Fruit fly (Drosophila melanogaster): ENCODE results near the gene tna.

Gene tna

DNA sequence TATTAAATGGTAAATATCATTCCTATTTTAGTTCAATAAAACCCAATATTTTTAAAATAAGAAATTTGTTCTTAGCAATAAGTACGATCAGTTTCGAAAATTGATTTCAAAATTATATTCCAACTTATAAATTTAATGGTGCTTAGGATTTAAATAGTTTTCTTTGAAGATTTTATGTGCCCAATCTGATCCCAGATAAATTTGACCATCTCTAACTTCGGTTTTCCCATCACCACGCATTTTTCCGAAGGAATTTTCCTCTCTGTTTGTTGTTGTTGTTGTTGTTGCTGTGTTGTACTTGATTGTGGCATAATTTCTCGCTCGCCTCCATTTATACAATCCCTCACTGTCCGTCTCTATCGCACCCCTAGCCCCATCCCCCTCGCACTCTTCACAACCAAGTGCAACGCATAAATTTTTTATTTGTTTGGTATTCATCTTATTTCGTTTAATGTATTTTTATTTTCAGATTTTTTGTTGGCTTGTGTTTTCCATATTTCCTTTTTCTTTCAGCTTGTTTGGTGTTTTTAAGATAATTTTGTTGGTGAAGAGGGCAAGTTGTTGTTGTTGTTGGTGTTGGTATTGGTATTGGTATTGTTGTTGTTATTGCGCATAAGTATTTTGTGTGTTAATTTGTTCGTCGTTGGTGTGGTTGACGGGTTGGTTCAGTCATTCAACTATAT, 14.4 kb downstream of the tna start:
- TF ChIP-seq psq (GFP tag; optimal IDR thresholded peaks at IDR 0.05) (peak; percentile 60), Hnf4 (GFP tag; optimal IDR thresholded peaks at IDR 0.05) (no peak), Dif (GFP tag; optimal IDR thresholded peaks at IDR 0.05; ENCODE audit: partially characterized antibody) (no peak), dl (GFP tag; optimal IDR thresholded peaks at IDR 0.05; ENCODE audit: insufficient read depth in 1 of 2, partially characterized antibody in 2 of 2) (no peak)

DNA sequence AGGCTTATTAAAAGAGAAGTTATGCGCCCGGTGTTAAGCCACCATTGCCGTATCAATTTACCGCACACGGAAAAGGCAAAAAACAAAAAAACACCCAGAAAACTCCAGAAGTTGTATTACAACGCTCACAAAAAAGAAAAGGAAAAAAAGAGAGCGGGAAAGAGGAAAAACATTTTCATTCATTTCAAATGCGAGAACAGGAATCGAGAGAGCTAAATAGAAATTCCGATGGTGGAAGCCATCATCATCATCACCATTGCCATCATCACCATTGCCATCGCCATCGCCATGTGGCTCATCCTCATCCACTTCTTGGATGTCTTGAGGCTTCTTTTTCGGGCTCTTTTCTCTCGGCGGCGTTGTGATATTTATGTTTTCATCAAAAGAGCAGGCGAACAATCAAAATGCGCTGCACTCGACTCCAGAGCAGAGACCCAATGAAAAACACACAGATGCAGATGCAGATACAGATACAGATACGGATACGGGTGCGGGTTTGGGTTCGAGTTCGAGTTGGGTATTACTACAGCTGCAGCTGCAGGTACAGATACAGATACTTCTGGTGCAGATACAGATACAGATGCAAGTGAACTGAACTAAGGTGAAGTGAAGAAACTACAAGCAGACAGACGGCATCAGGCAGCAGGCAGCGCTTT, 15.9 kb downstream of the tna start:
- TF ChIP-seq Mio (GFP tag; optimal IDR thresholded peaks at IDR 0.05) (no peak), dl (GFP tag; optimal IDR thresholded peaks at IDR 0.05; ENCODE audit: insufficient read depth in 1 of 2, partially characterized antibody in 2 of 2) (peak in 1 of 2 experiments; percentile 19)

DNA sequence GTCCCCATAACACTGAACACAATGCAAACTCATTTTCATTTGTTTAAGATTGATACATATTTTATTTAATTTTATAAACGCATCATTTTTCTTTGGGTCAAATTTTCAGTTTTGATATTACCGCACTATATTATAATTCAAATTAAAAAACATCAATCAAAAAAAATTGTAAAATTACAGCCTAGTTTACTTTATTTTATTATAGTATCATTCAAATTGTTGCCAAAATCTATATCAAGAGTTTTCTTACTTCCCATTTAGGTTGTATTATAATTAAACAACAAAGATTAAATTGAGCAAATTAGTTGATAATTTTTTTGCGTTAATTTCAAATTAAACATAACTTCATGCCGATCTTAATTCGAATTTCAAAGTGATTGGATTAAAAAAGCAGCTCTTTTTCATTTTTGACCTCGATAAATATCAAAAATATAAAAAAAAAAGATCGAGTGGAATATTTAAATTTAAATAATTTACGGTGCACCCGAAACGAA, 16.6 kb downstream of the tna start:
- TF ChIP-seq rgr (GFP tag; optimal IDR thresholded peaks at IDR 0.05) (peak; percentile 53), Hr83 (GFP tag; optimal IDR thresholded peaks at IDR 0.05; ENCODE audit: poor library complexity, severe bottlenecking) (no peak), Rel (GFP tag; optimal IDR thresholded peaks at IDR 0.05) (no peak), Rel (tag; optimal IDR thresholded peaks at IDR 0.05) (no peak), HLH106 (tag; optimal IDR thresholded peaks at IDR 0.05) (peak; percentile 70), Vsx2 (GFP tag; optimal IDR thresholded peaks at IDR 0.05; ENCODE audit: partially characterized antibody) (no peak), Sp1 (GFP tag; optimal IDR thresholded peaks at IDR 0.05) (peak; percentile 73), dmrt93B (GFP tag; optimal IDR thresholded peaks at IDR 0.05) (peak; percentile 46), h (GFP tag; optimal IDR thresholded peaks at IDR 0.05) (peak; percentile 28), foxo (GFP tag; optimal IDR thresholded peaks at IDR 0.05) (peak in 1 of 2 experiments; percentile 70), ey (GFP tag; optimal IDR thresholded peaks at IDR 0.05) (peak; percentile 55), OdsH (GFP tag; optimal IDR thresholded peaks at IDR 0.05) (peak; percentile 28), woc (GFP tag; optimal IDR thresholded peaks at IDR 0.05) (peak; percentile 36), psq (GFP tag; optimal IDR thresholded peaks at IDR 0.05) (peak; percentile 57), GATAd (GFP tag; optimal IDR thresholded peaks at IDR 0.05) (no peak)

- TF ChIP-seq jim (GFP tag; optimal IDR thresholded peaks at IDR 0.05): peak; percentile 72
- TF ChIP-seq ey (GFP tag; optimal IDR thresholded peaks at IDR 0.05): peak; percentile 36
- TF ChIP-seq rgr (GFP tag; optimal IDR thresholded peaks at IDR 0.05): peak; percentile 21
- peak in 1 of 2 experiments; percentile 45 for TF ChIP-seq dl (GFP tag; optimal IDR thresholded peaks at IDR 0.05; ENCODE audit: insufficient read depth in 1 of 2, partially characterized antibody in 2 of 2)
- TF ChIP-seq lola (GFP tag; optimal IDR thresholded peaks at IDR 0.05): no peak
- peak; percentile 74 for TF ChIP-seq sage (GFP tag; optimal IDR thresholded peaks at IDR 0.05)
- peak; percentile 75 for TF ChIP-seq Dif (GFP tag; optimal IDR thresholded peaks at IDR 0.05; ENCODE audit: partially characterized antibody)
- no peak for TF ChIP-seq N (GFP tag; optimal IDR thresholded peaks at IDR 0.05)
- no peak for TF ChIP-seq usp (GFP tag; optimal IDR thresholded peaks at IDR 0.05)
- TF ChIP-seq CG32264 (GFP tag; optimal IDR thresholded peaks at IDR 0.05): peak; percentile 75
- peak; percentile 49 for TF ChIP-seq Vsx2 (GFP tag; optimal IDR thresholded peaks at IDR 0.05; ENCODE audit: partially characterized antibody)
- peak; percentile 58 for TF ChIP-seq OdsH (GFP tag; optimal IDR thresholded peaks at IDR 0.05)
- no peak for TF ChIP-seq Dfd (GFP tag; optimal IDR thresholded peaks at IDR 0.05)
- TF ChIP-seq dsf (GFP tag; optimal IDR thresholded peaks at IDR 0.05; ENCODE audit: borderline replicate concordance): no peak
- no peak for TF ChIP-seq h (GFP tag; optimal IDR thresholded peaks at IDR 0.05)
- no peak for TF ChIP-seq Hr78 (GFP tag; optimal IDR thresholded peaks at IDR 0.05)
- TF ChIP-seq psq (GFP tag; optimal IDR thresholded peaks at IDR 0.05): peak; percentile 90
- peak; percentile 8 for TF ChIP-seq woc (GFP tag; optimal IDR thresholded peaks at IDR 0.05)
- peak; percentile 81 for TF ChIP-seq Hr83 (GFP tag; optimal IDR thresholded peaks at IDR 0.05; ENCODE audit: poor library complexity, severe bottlenecking)
- peak; percentile 51 to 85 for TF ChIP-seq foxo (GFP tag; optimal IDR thresholded peaks at IDR 0.05)
- peak; percentile 93 for TF ChIP-seq CrebA (GFP tag; optimal IDR thresholded peaks at IDR 0.05; ENCODE audit: borderline replicate concordance)
- peak; percentile 4 for TF ChIP-seq CG9705 (GFP tag; optimal IDR thresholded peaks at IDR 0.05)
- peak; percentile 11 for TF ChIP-seq HLH106 (tag; optimal IDR thresholded peaks at IDR 0.05)
- TF ChIP-seq Sp1 (GFP tag; optimal IDR thresholded peaks at IDR 0.05): peak; percentile 91
- TF ChIP-seq Myc (optimal IDR thresholded peaks at IDR 0.05): no peak
- no peak for TF ChIP-seq pan (optimal IDR thresholded peaks at IDR 0.05)
- no peak for TF ChIP-seq tai (GFP tag; optimal IDR thresholded peaks at IDR 0.05)
- TF ChIP-seq Jra (GFP tag; optimal IDR thresholded peaks at IDR 0.05): peak; percentile 24
- TF ChIP-seq br (GFP tag; optimal IDR thresholded peaks at IDR 0.05): peak; percentile 72
- TF ChIP-seq Abd-B (GFP tag; optimal IDR thresholded peaks at IDR 0.05): no peak
- no peak for TF ChIP-seq GATAd (GFP tag; optimal IDR thresholded peaks at IDR 0.05)
- peak; percentile 78 for TF ChIP-seq fru (GFP tag; optimal IDR thresholded peaks at IDR 0.05)
- peak; percentile 14 for TF ChIP-seq dmrt93B (GFP tag; optimal IDR thresholded peaks at IDR 0.05)
- TF ChIP-seq Mio (GFP tag; optimal IDR thresholded peaks at IDR 0.05): no peak
- peak; percentile 33 for TF ChIP-seq brk (GFP tag; optimal IDR thresholded peaks at IDR 0.05)
Observed at dm6 chr3L:10852347-10853130, 17.2 kb downstream of the tna start.
